Comparison of ENCODE assay signal across 1 fruit fly cellular context in genomic region chr3R:23048690-23049118, dm6.
TF ChIP-seq lines count a peak whose summit lies in the region.

No protein-coding gene starts in this region.

TF ChIP-seq in whole organism, embryonic, 481 proteins besides CTCF, POLR2A, EP300 and RAD21 (continued from another document and continues in another):
- TF ChIP-seq chif (GFP tag; optimal IDR thresholded peaks at IDR 0.05; lab: Kevin White, UChicago) (peak; percentile 15 to 49), caup (GFP tag; optimal IDR thresholded peaks at IDR 0.05; lab: Kevin White, UChicago; ENCODE audit: severe bottlenecking) (peak; percentile 50), mld (GFP tag; IDR thresholded peaks at IDR 0.05; lab: Robert Waterston, UW; ENCODE audit: partially characterized antibody) (no peak), sima (GFP tag; optimal IDR thresholded peaks at IDR 0.05; lab: Kevin White, UChicago) (no peak), sens (GFP tag; lab: Kevin White, UChicago) (peak; percentile 91), tgo (GFP tag; IDR thresholded peaks at IDR 0.05; lab: Robert Waterston, UW) (peak; percentile 75), D19B (GFP tag; optimal IDR thresholded peaks at IDR 0.05; lab: Kevin White, UChicago) (peak; percentile 34), CG11456 (GFP tag; IDR thresholded peaks at IDR 0.05; lab: Robert Waterston, UW) (no peak), vvl (GFP tag; IDR thresholded peaks at IDR 0.05; lab: Robert Waterston, UW) (peak; percentile 79), CG14441 (GFP tag; IDR thresholded peaks at IDR 0.05; lab: Robert Waterston, UW) (peak; percentile 61; the same call in 1 of the 2 replicates), Sox100B (GFP tag; optimal IDR thresholded peaks at IDR 0.05; lab: Kevin White, UChicago) (peak; percentile 85), Gug (GFP tag; IDR thresholded peaks at IDR 0.05; lab: Robert Waterston, UW) (peak; percentile 32; the same call in 2 of the 4 replicates), Lhr (GFP tag; optimal IDR thresholded peaks at IDR 0.05; lab: Kevin White, UChicago) (peak; percentile 38), corto (GFP tag; optimal IDR thresholded peaks at IDR 0.05; lab: Kevin White, UChicago) (no peak), CG12155 (GFP tag; optimal IDR thresholded peaks at IDR 0.05; lab: Kevin White, UChicago) (peak; percentile 37), Ets65A (GFP tag; lab: Kevin White, UChicago) (peak; percentile 95), Hmx (GFP tag; optimal IDR thresholded peaks at IDR 0.05; lab: Kevin White, UChicago) (peak; percentile 22), insv (GFP tag; optimal IDR thresholded peaks at IDR 0.05; lab: Kevin White, UChicago) (no peak), CG2889 (GFP tag; IDR thresholded peaks at IDR 0.05; lab: Robert Waterston, UW) (no peak), gsb-n (tag; optimal IDR thresholded peaks at IDR 0.05; lab: Kevin White, UChicago) (peak; percentile 42), HmgZ (tag; optimal IDR thresholded peaks at IDR 0.05; lab: Kevin White, UChicago) (peak; percentile 55), D19A (tag; optimal IDR thresholded peaks at IDR 0.05; lab: Kevin White, UChicago) (peak; percentile 70), CG10431 (GFP tag; optimal IDR thresholded peaks at IDR 0.05; lab: Kevin White, UChicago) (peak; percentile 63), schlank (tag; optimal IDR thresholded peaks at IDR 0.05; lab: Kevin White, UChicago) (no peak), CG9727 (GFP tag; optimal IDR thresholded peaks at IDR 0.05; lab: Kevin White, UChicago) (peak; percentile 67), CG11695 (GFP tag; IDR thresholded peaks at IDR 0.05; lab: Robert Waterston, UW) (peak; percentile 78; the same call in 2 of the 3 replicates), NC2β (GFP tag; optimal IDR thresholded peaks at IDR 0.05; lab: Kevin White, UChicago) (no peak), gce (GFP tag; IDR thresholded peaks at IDR 0.05; lab: Robert Waterston, UW) (no peak), CG8089 (GFP tag; optimal IDR thresholded peaks at IDR 0.05; lab: Kevin White, UChicago) (peak; percentile 20), esg (GFP tag; conservative IDR thresholded peaks at IDR 0.05; lab: Robert Waterston, UW) (peak; percentile 60), ewg (GFP tag; optimal IDR thresholded peaks at IDR 0.05; lab: Kevin White, UChicago) (peak; percentile 55), H2.0 (GFP tag; IDR thresholded peaks at IDR 0.05; lab: Robert Waterston, UW) (peak; percentile 52; the same call in 1 of the 2 replicates), CG4282 (GFP tag; optimal IDR thresholded peaks at IDR 0.05; lab: Kevin White, UChicago) (no peak), Dll (GFP tag; IDR thresholded peaks at IDR 0.05; lab: Robert Waterston, UW; ENCODE audit: partially characterized antibody) (no peak), CG3838 (GFP tag; optimal IDR thresholded peaks at IDR 0.05; lab: Kevin White, UChicago) (no peak), CG10543 (GFP tag; optimal IDR thresholded peaks at IDR 0.05; lab: Kevin White, UChicago) (peak; percentile 58), CG8281 (tag; optimal IDR thresholded peaks at IDR 0.05; lab: Kevin White, UChicago) (peak; percentile 66), CG3281 (GFP tag; optimal IDR thresholded peaks at IDR 0.05; lab: Kevin White, UChicago) (peak; percentile 76), scrt (GFP tag; optimal IDR thresholded peaks at IDR 0.05; lab: Kevin White, UChicago) (peak; percentile 55), sisA (GFP tag; IDR thresholded peaks at IDR 0.05; lab: Robert Waterston, UW) (peak; percentile 58), Dip2 (GFP tag; IDR thresholded peaks at IDR 0.05; lab: Robert Waterston, UW) (no peak), Hr3 (GFP tag; optimal IDR thresholded peaks at IDR 0.05; lab: Kevin White, UChicago) (peak; percentile 69), CG11696 (GFP tag; IDR thresholded peaks at IDR 0.05; lab: Robert Waterston, UW) (peak; percentile 10; the same call in 1 of the 2 replicates), wdn (GFP tag; IDR thresholded peaks at IDR 0.05; lab: Robert Waterston, UW) (0 out of 2 replicates have a peak, but pooled peaks have one; percentile 36), Jarid2 (GFP tag; optimal IDR thresholded peaks at IDR 0.05; lab: Kevin White, UChicago) (peak; percentile 3), CG1024 (GFP tag; IDR thresholded peaks at IDR 0.05; lab: Robert Waterston, UW) (peak; percentile 32; the same call in 1 of the 2 replicates), ind (GFP tag; optimal IDR thresholded peaks at IDR 0.05; lab: Kevin White, UChicago) (peak; percentile 72), dmrt11E (tag; optimal IDR thresholded peaks at IDR 0.05; lab: Kevin White, UChicago) (peak; percentile 3), CG5953 (GFP tag; IDR thresholded peaks at IDR 0.05; lab: Robert Waterston, UW) (peak; percentile 5; the same call in 1 of the 2 replicates), Max (GFP tag; optimal IDR thresholded peaks at IDR 0.05; lab: Kevin White, UChicago) (peak; percentile 53), mam (GFP tag; optimal IDR thresholded peaks at IDR 0.05; lab: Kevin White, UChicago) (peak; percentile 32), sug (tag; optimal IDR thresholded peaks at IDR 0.05; lab: Kevin White, UChicago) (peak; percentile 71), slbo (GFP tag; IDR thresholded peaks at IDR 0.05; lab: Robert Waterston, UW) (peak; percentile 70), Taf1 (GFP tag; IDR thresholded peaks at IDR 0.05; lab: Robert Waterston, UW) (no peak), CG15269 (tag; optimal IDR thresholded peaks at IDR 0.05; lab: Kevin White, UChicago) (peak; percentile 85), usp (GFP tag; optimal IDR thresholded peaks at IDR 0.05; lab: Kevin White, UChicago) (no peak), crp (GFP tag; optimal IDR thresholded peaks at IDR 0.05; lab: Kevin White, UChicago) (peak in 1 of 2 experiments; percentile 20), CG16863 (GFP tag; optimal IDR thresholded peaks at IDR 0.05; lab: Kevin White, UChicago) (peak; percentile 40), CG10274 (GFP tag; optimal IDR thresholded peaks at IDR 0.05; lab: Kevin White, UChicago) (peak; percentile 43), hb (GFP tag; IDR thresholded peaks at IDR 0.05; lab: Robert Waterston, UW; ENCODE audit: partially characterized antibody) (no peak), CG7786 (GFP tag; optimal IDR thresholded peaks at IDR 0.05; lab: Kevin White, UChicago) (peak; percentile 19), CG2875 (GFP tag; optimal IDR thresholded peaks at IDR 0.05; lab: Kevin White, UChicago) (peak; percentile 68), row (GFP tag; IDR thresholded peaks at IDR 0.05; lab: Robert Waterston, UW) (peak; percentile 89), CG3726 (GFP tag; IDR thresholded peaks at IDR 0.05; lab: Robert Waterston, UW) (no peak), stwl (tag; optimal IDR thresholded peaks at IDR 0.05; lab: Kevin White, UChicago) (no peak), nom (GFP tag; optimal IDR thresholded peaks at IDR 0.05; lab: Kevin White, UChicago) (peak; percentile 36), prd (optimal IDR thresholded peaks at IDR 0.05; lab: Kevin White, UChicago) (no peak), prd (GFP tag; IDR thresholded peaks at IDR 0.05; lab: Robert Waterston, UW) (peak; percentile 75), Fer1 (GFP tag; optimal IDR thresholded peaks at IDR 0.05; lab: Kevin White, UChicago) (peak; percentile 72), CG17186 (GFP tag; optimal IDR thresholded peaks at IDR 0.05; lab: Kevin White, UChicago) (no peak), CG9609 (GFP tag; optimal IDR thresholded peaks at IDR 0.05; lab: Kevin White, UChicago) (no peak), lmd (GFP tag; IDR thresholded peaks at IDR 0.05; lab: Robert Waterston, UW) (peak; percentile 91), br (optimal IDR thresholded peaks at IDR 0.05; lab: Kevin White, UChicago) (no peak), Aef1 (GFP tag; IDR thresholded peaks at IDR 0.05; lab: Robert Waterston, UW) (peak; percentile 61; the same call in 1 of the 3 replicates), CG12744 (GFP tag; optimal IDR thresholded peaks at IDR 0.05; lab: Kevin White, UChicago) (no peak), CG4617 (GFP tag; optimal IDR thresholded peaks at IDR 0.05; lab: Kevin White, UChicago; ENCODE audit: borderline replicate concordance) (peak; percentile 2), CG33557 (GFP tag; optimal IDR thresholded peaks at IDR 0.05; lab: Kevin White, UChicago) (no peak), CHES-1-like (GFP tag; optimal IDR thresholded peaks at IDR 0.05; lab: Kevin White, UChicago) (no peak), dati (GFP tag; IDR thresholded peaks at IDR 0.05; lab: Robert Waterston, UW) (peak; percentile 41; the same call in 1 of the 2 replicates), CG12659 (GFP tag; optimal IDR thresholded peaks at IDR 0.05; lab: Kevin White, UChicago) (peak; percentile 77), CG15011 (GFP tag; optimal IDR thresholded peaks at IDR 0.05; lab: Kevin White, UChicago) (peak; percentile 40), CG2712 (tag; optimal IDR thresholded peaks at IDR 0.05; lab: Kevin White, UChicago) (peak; percentile 88), Pdp1 (GFP tag; optimal IDR thresholded peaks at IDR 0.05; lab: Kevin White, UChicago) (peak; percentile 24 to 60), ham (GFP tag; IDR thresholded peaks at IDR 0.05; lab: Robert Waterston, UW) (no peak), Oaz (GFP tag; IDR thresholded peaks at IDR 0.05; lab: Robert Waterston, UW) (peak; percentile 54; the same call in 1 of the 2 replicates), ac (GFP tag; optimal IDR thresholded peaks at IDR 0.05; lab: Kevin White, UChicago) (no peak), run (tag; optimal IDR thresholded peaks at IDR 0.05; lab: Kevin White, UChicago) (peak; percentile 64), Oli (tag; optimal IDR thresholded peaks at IDR 0.05; lab: Kevin White, UChicago) (peak; percentile 85), Atf-2 (GFP tag; optimal IDR thresholded peaks at IDR 0.05; lab: Kevin White, UChicago) (peak; percentile 28), Ada2b (GFP tag; IDR thresholded peaks at IDR 0.05; lab: Robert Waterston, UW) (peak; percentile 59), unc-4 (GFP tag; IDR thresholded peaks at IDR 0.05; lab: Robert Waterston, UW; ENCODE audit: partially characterized antibody) (no peak), Stat92E (GFP tag; optimal IDR thresholded peaks at IDR 0.05; lab: Kevin White, UChicago) (peak in 1 of 3 experiments; percentile 32), NFAT (GFP tag; IDR thresholded peaks at IDR 0.05; lab: Robert Waterston, UW) (no peak), CG17361 (GFP tag; IDR thresholded peaks at IDR 0.05; lab: Robert Waterston, UW) (peak; percentile 92), p53 (GFP tag; optimal IDR thresholded peaks at IDR 0.05; lab: Kevin White, UChicago) (no peak), sens-2 (GFP tag; IDR thresholded peaks at IDR 0.05; lab: Robert Waterston, UW) (peak; percentile 6; the same call in 1 of the 2 replicates), cwo (GFP tag; optimal IDR thresholded peaks at IDR 0.05; lab: Kevin White, UChicago) (peak; percentile 56), CG9215 (GFP tag; IDR thresholded peaks at IDR 0.05; lab: Robert Waterston, UW) (peak; percentile 46; the same call in 1 of the 2 replicates), zf30C (GFP tag; optimal IDR thresholded peaks at IDR 0.05; lab: Kevin White, UChicago) (peak; percentile 57), lilli (GFP tag; optimal IDR thresholded peaks at IDR 0.05; lab: Kevin White, UChicago) (peak; percentile 44), Kr (GFP tag; optimal IDR thresholded peaks at IDR 0.05; lab: Kevin White, UChicago) (no peak), wek (GFP tag; optimal IDR thresholded peaks at IDR 0.05; lab: Kevin White, UChicago) (no peak), CG17328 (GFP tag; IDR thresholded peaks at IDR 0.05; lab: Robert Waterston, UW) (peak; percentile 50; the same call in 1 of the 2 replicates), CG12942 (GFP tag; optimal IDR thresholded peaks at IDR 0.05; lab: Kevin White, UChicago) (peak; percentile 56), Adf1 (GFP tag; IDR thresholded peaks at IDR 0.05; lab: Robert Waterston, UW) (no peak), CG17912 (GFP tag; optimal IDR thresholded peaks at IDR 0.05; lab: Kevin White, UChicago) (no peak), sd (tag; optimal IDR thresholded peaks at IDR 0.05; lab: Kevin White, UChicago) (peak; percentile 42), HLH4C (GFP tag; IDR thresholded peaks at IDR 0.05; lab: Robert Waterston, UW; ENCODE audit: partially characterized antibody) (no peak), h (optimal IDR thresholded peaks at IDR 0.05; lab: Kevin White, UChicago) (no peak), vfl (GFP tag; optimal IDR thresholded peaks at IDR 0.05; lab: Kevin White, UChicago) (no peak), pros (GFP tag; optimal IDR thresholded peaks at IDR 0.05; lab: Kevin White, UChicago) (peak; percentile 84), vnd (GFP tag; IDR thresholded peaks at IDR 0.05; lab: Robert Waterston, UW; ENCODE audit: partially characterized antibody) (no peak), hth (optimal IDR thresholded peaks at IDR 0.05; lab: Kevin White, UChicago) (no peak), ase (GFP tag; IDR thresholded peaks at IDR 0.05; lab: Robert Waterston, UW) (peak; percentile 56; the same call in 2 of the 3 replicates), CG4404 (GFP tag; IDR thresholded peaks at IDR 0.05; lab: Robert Waterston, UW) (0 out of 2 replicates have a peak, but pooled peaks have one; percentile 23), CG11247 (GFP tag; IDR thresholded peaks at IDR 0.05; lab: Robert Waterston, UW) (0 out of 2 replicates have a peak, but pooled peaks have one; percentile 12), CG8290 (GFP tag; optimal IDR thresholded peaks at IDR 0.05; lab: Kevin White, UChicago) (peak; percentile 48), CG8290 (tag; optimal IDR thresholded peaks at IDR 0.05; lab: Kevin White, UChicago) (no peak), jigr1 (GFP tag; IDR thresholded peaks at IDR 0.05; lab: Robert Waterston, UW) (no peak), CG7745 (tag; optimal IDR thresholded peaks at IDR 0.05; lab: Kevin White, UChicago) (no peak), fd3F (GFP tag; optimal IDR thresholded peaks at IDR 0.05; lab: Kevin White, UChicago) (peak; percentile 79), CG34422 (GFP tag; IDR thresholded peaks at IDR 0.05; lab: Robert Waterston, UW) (peak; percentile 58; the same call in 2 of the 3 replicates), ssp (GFP tag; IDR thresholded peaks at IDR 0.05; lab: Robert Waterston, UW) (peak; percentile 53; the same call in 1 of the 2 replicates), CG8924 (tag; optimal IDR thresholded peaks at IDR 0.05; lab: Kevin White, UChicago) (peak; percentile 85), cato (GFP tag; optimal IDR thresholded peaks at IDR 0.05; lab: Kevin White, UChicago; ENCODE audit: borderline replicate concordance) (peak; percentile 52), Dad (GFP tag; optimal IDR thresholded peaks at IDR 0.05; lab: Kevin White, UChicago) (no peak), CG18262 (tag; optimal IDR thresholded peaks at IDR 0.05; lab: Kevin White, UChicago) (peak; percentile 85), CG2116 (GFP tag; optimal IDR thresholded peaks at IDR 0.05; lab: Kevin White, UChicago) (peak; percentile 24), CG4820 (GFP tag; optimal IDR thresholded peaks at IDR 0.05; lab: Kevin White, UChicago) (peak; percentile 60), maf-S (GFP tag; optimal IDR thresholded peaks at IDR 0.05; lab: Kevin White, UChicago) (peak; percentile 50)
